Fruit fly (Drosophila melanogaster): ENCODE data around the gene Wdr24.

Gene Wdr24

DNA sequence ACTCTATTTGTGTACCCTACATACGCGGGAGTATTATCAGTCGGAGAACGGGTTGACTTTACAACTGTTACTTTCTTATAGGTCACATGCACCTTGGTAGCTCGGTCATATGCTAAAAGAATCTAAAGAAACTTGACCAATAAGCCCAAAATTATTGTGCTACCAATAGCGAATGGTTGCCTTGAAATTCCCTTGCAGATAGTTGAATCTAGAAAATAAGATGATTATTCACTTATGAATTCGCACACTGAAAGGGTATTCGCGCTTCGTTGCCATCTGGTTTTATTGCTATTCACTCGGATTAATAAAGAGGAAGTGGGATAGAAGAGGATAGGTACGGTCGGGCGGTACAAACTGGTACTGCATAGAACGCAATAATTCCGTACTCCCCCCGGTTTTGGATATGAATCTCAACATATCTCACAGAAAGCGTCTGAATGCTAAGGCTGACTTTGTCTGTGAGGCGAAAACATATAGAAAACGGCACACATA is 29.0 kb upstream of the Wdr24 start (continued):
- TF ChIP-seq ato (GFP tag; IDR thresholded peaks at IDR 0.05; ENCODE audit: partially characterized antibody): no peak
- no peak for TF ChIP-seq sima (GFP tag; optimal IDR thresholded peaks at IDR 0.05)
- peak; percentile 82 for TF ChIP-seq CG9215 (GFP tag; IDR thresholded peaks at IDR 0.05)
- no peak for TF ChIP-seq hbn (GFP tag; IDR thresholded peaks at IDR 0.05; ENCODE audit: partially characterized antibody)
- TF ChIP-seq insv (GFP tag; optimal IDR thresholded peaks at IDR 0.05): no peak
- no peak for TF ChIP-seq dan (GFP tag; IDR thresholded peaks at IDR 0.05)
- TF ChIP-seq repo (GFP tag; optimal IDR thresholded peaks at IDR 0.05): peak; percentile 73
- TF ChIP-seq CG2199 (GFP tag; IDR thresholded peaks at IDR 0.05): no peak
- peak; percentile 65 for TF ChIP-seq exex (tag; optimal IDR thresholded peaks at IDR 0.05)
- no peak for TF ChIP-seq hth (optimal IDR thresholded peaks at IDR 0.05)
- TF ChIP-seq CG32767 (GFP tag; IDR thresholded peaks at IDR 0.05): no peak
- TF ChIP-seq YL-1 (GFP tag; optimal IDR thresholded peaks at IDR 0.05): no peak
- peak; percentile 59 for TF ChIP-seq CG12219 (GFP tag; optimal IDR thresholded peaks at IDR 0.05)
- no peak for TF ChIP-seq cad (GFP tag; optimal IDR thresholded peaks at IDR 0.05)
- peak; percentile 64 for TF ChIP-seq CG11695 (GFP tag; IDR thresholded peaks at IDR 0.05)
- peak; percentile 36; the same call in 1 of the 2 replicates for TF ChIP-seq ara (GFP tag; IDR thresholded peaks at IDR 0.05)
- TF ChIP-seq bbx (GFP tag; IDR thresholded peaks at IDR 0.05; ENCODE audit: partially characterized antibody): no peak
- TF ChIP-seq lmd (GFP tag; IDR thresholded peaks at IDR 0.05): peak; percentile 87
- no peak for TF ChIP-seq Kr (GFP tag; optimal IDR thresholded peaks at IDR 0.05)
- TF ChIP-seq Six4 (GFP tag; optimal IDR thresholded peaks at IDR 0.05): no peak
- peak; percentile 28 for TF ChIP-seq CG8290 (GFP tag; optimal IDR thresholded peaks at IDR 0.05)
- peak in 1 of 2 experiments; percentile 70 for TF ChIP-seq CG8290 (tag; optimal IDR thresholded peaks at IDR 0.05)
- TF ChIP-seq CG32532 (GFP tag; IDR thresholded peaks at IDR 0.05): peak; percentile 82
- no peak; the same call in 1 of the 2 replicates for TF ChIP-seq Adf1 (GFP tag; IDR thresholded peaks at IDR 0.05)
- peak; percentile 37 for TF ChIP-seq Blimp-1 (GFP tag; optimal IDR thresholded peaks at IDR 0.05)
- peak; percentile 82 for TF ChIP-seq slbo (GFP tag; IDR thresholded peaks at IDR 0.05)
- TF ChIP-seq Spps (tag; optimal IDR thresholded peaks at IDR 0.05): no peak
- TF ChIP-seq salm (tag; optimal IDR thresholded peaks at IDR 0.05): no peak
- TF ChIP-seq zen (tag; optimal IDR thresholded peaks at IDR 0.05): peak; percentile 15
- peak; percentile 68 for TF ChIP-seq fd96Cb (tag; optimal IDR thresholded peaks at IDR 0.05)
- peak; percentile 57 for TF ChIP-seq CG4282 (GFP tag; optimal IDR thresholded peaks at IDR 0.05)
- TF ChIP-seq CG30431 (GFP tag; optimal IDR thresholded peaks at IDR 0.05): peak; percentile 59
- no peak for TF ChIP-seq bowl (GFP tag; IDR thresholded peaks at IDR 0.05)
- TF ChIP-seq CG1233 (GFP tag; optimal IDR thresholded peaks at IDR 0.05): peak; percentile 69
- peak; percentile 72; the same call in 3 of the 4 replicates for TF ChIP-seq Gug (GFP tag; IDR thresholded peaks at IDR 0.05)
- TF ChIP-seq tna (GFP tag; IDR thresholded peaks at IDR 0.05; ENCODE audit: partially characterized antibody): no peak
- peak; percentile 57 for TF ChIP-seq CG14667 (GFP tag; IDR thresholded peaks at IDR 0.05)
- no peak for TF ChIP-seq CG30020 (tag; optimal IDR thresholded peaks at IDR 0.05)
- peak; percentile 78 for TF ChIP-seq CG13624 (GFP tag; optimal IDR thresholded peaks at IDR 0.05)
- TF ChIP-seq NFAT (GFP tag; IDR thresholded peaks at IDR 0.05): no peak
- peak in 1 of 3 experiments; percentile 50 for TF ChIP-seq lola (GFP tag; optimal IDR thresholded peaks at IDR 0.05)
- TF ChIP-seq CG31388 (GFP tag; optimal IDR thresholded peaks at IDR 0.05): no peak
- peak; percentile 75 for TF ChIP-seq CG8944 (GFP tag; optimal IDR thresholded peaks at IDR 0.05)
- TF ChIP-seq CG7839 (tag; optimal IDR thresholded peaks at IDR 0.05): peak; percentile 85
- no peak for TF ChIP-seq fru (optimal IDR thresholded peaks at IDR 0.05)
- TF ChIP-seq CG3163 (GFP tag; optimal IDR thresholded peaks at IDR 0.05): peak; percentile 57
- TF ChIP-seq Atf6 (GFP tag; IDR thresholded peaks at IDR 0.05): peak; percentile 63
- TF ChIP-seq CG8765 (GFP tag; IDR thresholded peaks at IDR 0.05): no peak; the same call in 1 of the 2 replicates
- TF ChIP-seq yki (optimal IDR thresholded peaks at IDR 0.05): no peak
- TF ChIP-seq Sry-δ (GFP tag; optimal IDR thresholded peaks at IDR 0.05): peak; percentile 2
- peak; percentile 59 for TF ChIP-seq HHEX (GFP tag; optimal IDR thresholded peaks at IDR 0.05)
- peak; percentile 74 for TF ChIP-seq CG4404 (GFP tag; IDR thresholded peaks at IDR 0.05)
- peak; percentile 68; the same call in 1 of the 2 replicates for TF ChIP-seq wor (GFP tag; IDR thresholded peaks at IDR 0.05)
